Worm (Caenorhabditis elegans): Measurements from ENCODE around the gene F16G10.14.

ce11 chrII:2377751-2378150, 21.0 kb downstream of the F16G10.14 start, which contains the start of gene F16G10.6:
- TF ChIP-seq ztf-11 (tag; optimal IDR thresholded peaks at IDR 0.05) (no peak), pha-4 (tag; optimal IDR thresholded peaks at IDR 0.05) (no peak), nhr-237 (tag; optimal IDR thresholded peaks at IDR 0.05) (no peak), lin-15B (tag; optimal IDR thresholded peaks at IDR 0.05) (no peak)
